Worm (Caenorhabditis elegans) whole organism, mixed stage, embryonic: ENCODE measurements around the gene acs-20.

Source experiments
- flh-1 ChIP-seq: fragments of 200-800 bp; sonication (Bioruptor generic); optimal IDR thresholded peaks from 2 replicates; lab custom pipeline; 2018; ENCODE audit warnings: mild to moderate bottlenecking, missing genetic modification characterization, moderate library complexity, missing compliant biosample characterization
- lin-32 ChIP-seq: fragments of 200-800 bp; sonication (Bioruptor generic); optimal IDR thresholded peaks from 2 replicates; lab custom pipeline; 2018; ENCODE audit warnings: mild to moderate bottlenecking, missing genetic modification characterization, missing compliant biosample characterization
- nhr-12 ChIP-seq: fragments of 150-350 bp; optimal IDR thresholded peaks from 2 replicates; lab custom pipeline; 2014; ENCODE audit warnings: missing biosample characterization, missing genetic modification characterization
- pha-4 ChIP-seq: fragments of 150-350 bp; optimal IDR thresholded peaks from 2 replicates; lab custom pipeline; 2018; ENCODE audit warnings: missing biosample characterization, missing genetic modification reagents, missing genetic modification characterization
- sem-2 ChIP-seq: fragments of 200-800 bp; sonication (Bioruptor generic); optimal IDR thresholded peaks from 2 replicates; lab custom pipeline; 2018; ENCODE audit warnings: mild to moderate bottlenecking, missing genetic modification characterization, missing compliant biosample characterization
- unc-39 ChIP-seq: fragments of 150-350 bp; optimal IDR thresholded peaks from 2 replicates; lab custom pipeline; 2014; ENCODE audit warnings: missing biosample characterization, missing genetic modification characterization

DNA sequence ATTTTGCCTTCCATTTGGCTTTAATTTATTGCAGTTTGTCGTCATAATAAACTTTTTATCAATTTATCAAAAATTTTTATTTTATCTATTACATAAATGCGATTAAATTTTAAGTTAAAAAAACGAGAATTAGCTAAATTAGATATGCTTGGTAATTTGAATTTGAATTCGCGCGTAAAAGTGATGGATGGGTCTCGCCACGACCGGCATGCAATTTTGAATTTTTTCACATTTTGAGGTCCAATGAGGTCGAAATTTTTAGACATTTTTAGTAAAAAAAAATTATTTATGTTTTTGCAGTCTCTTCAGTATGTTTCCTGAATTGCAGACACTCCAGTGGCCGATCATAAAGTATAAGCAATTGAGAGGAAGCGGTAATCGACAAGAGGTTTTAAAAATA is 10.1 kb upstream of the acs-20 start, which contains the start of gene dsb-1:
- TF ChIP-seq nhr-12 (tag; lab: Kevin White, UChicago) (no peak), unc-39 (tag; lab: Kevin White, UChicago) (no peak), pha-4 (tag; lab: Kevin White, UChicago) (no peak), flh-1 (no peak), sem-2 (GFP tag; lab: Kevin White, UChicago) (no peak), lin-32 (GFP tag; lab: Kevin White, UChicago) (no peak)
